Fruit fly (Drosophila melanogaster): ENCODE data around the gene Sfp24Bd.

The Sfp24Bd gene

DNA sequence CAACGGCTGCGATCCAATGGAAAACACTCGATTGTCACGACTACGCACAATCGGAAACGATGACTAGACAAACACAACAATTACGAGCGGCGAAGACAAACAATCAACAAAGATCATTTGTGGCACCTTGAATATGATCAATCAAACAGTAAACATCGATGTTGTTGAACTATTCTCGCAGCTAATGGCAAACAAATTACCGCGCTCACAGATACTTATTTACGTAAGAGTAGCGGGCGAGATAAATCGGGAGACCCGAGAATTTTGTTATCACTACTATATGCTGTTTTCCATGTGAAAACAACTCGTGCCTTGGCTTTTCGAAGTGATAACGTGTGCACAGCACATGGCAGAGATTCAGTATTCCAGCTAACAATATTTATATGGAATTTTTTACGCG lies 40.1 kb downstream of the Sfp24Bd start (continued):
- TF ChIP-seq jumu (GFP tag; optimal IDR thresholded peaks at IDR 0.05): peak; percentile 80
- TF ChIP-seq ATbp (GFP tag; optimal IDR thresholded peaks at IDR 0.05): peak; percentile 96
- TF ChIP-seq CG5953 (GFP tag; IDR thresholded peaks at IDR 0.05): 0 out of 2 replicates have a peak, but pooled peaks have one; percentile 35
- peak; percentile 80 for TF ChIP-seq vvl (GFP tag; IDR thresholded peaks at IDR 0.05)
- TF ChIP-seq oc (tag; optimal IDR thresholded peaks at IDR 0.05): peak; percentile 30
- TF ChIP-seq YL-1 (GFP tag; optimal IDR thresholded peaks at IDR 0.05): peak; percentile 71
- peak; percentile 87 for TF ChIP-seq CG4328 (GFP tag; optimal IDR thresholded peaks at IDR 0.05)
- peak; percentile 54; the same call in 1 of the 2 replicates for TF ChIP-seq stc (GFP tag; IDR thresholded peaks at IDR 0.05)
- peak; percentile 55 for TF ChIP-seq CG3163 (GFP tag; optimal IDR thresholded peaks at IDR 0.05)
- peak; percentile 27 for TF ChIP-seq Sry-β (GFP tag; optimal IDR thresholded peaks at IDR 0.05)
- peak; percentile 75 for TF ChIP-seq Rfx (GFP tag; IDR thresholded peaks at IDR 0.05)
- peak; percentile 62 for TF ChIP-seq CG7786 (GFP tag; optimal IDR thresholded peaks at IDR 0.05)
- TF ChIP-seq CG18619 (GFP tag; optimal IDR thresholded peaks at IDR 0.05): peak; percentile 56
- peak; percentile 93 for TF ChIP-seq fd64A (GFP tag; optimal IDR thresholded peaks at IDR 0.05)
- TF ChIP-seq CG33557 (GFP tag; optimal IDR thresholded peaks at IDR 0.05): peak; percentile 95
- no peak for TF ChIP-seq ewg (GFP tag; optimal IDR thresholded peaks at IDR 0.05)
- TF ChIP-seq Dll (GFP tag; IDR thresholded peaks at IDR 0.05; ENCODE audit: partially characterized antibody): no peak
- TF ChIP-seq Six4 (GFP tag; optimal IDR thresholded peaks at IDR 0.05): peak; percentile 83
- peak; percentile 13 for TF ChIP-seq vfl (GFP tag; optimal IDR thresholded peaks at IDR 0.05)
- TF ChIP-seq pan (optimal IDR thresholded peaks at IDR 0.05): no peak
- TF ChIP-seq pan (GFP tag; optimal IDR thresholded peaks at IDR 0.05 in 1 of 2, IDR thresholded peaks at IDR 0.05 in 1 of 2): peak in 1 of 2 experiments; percentile 77
- TF ChIP-seq abd-A (tag; optimal IDR thresholded peaks at IDR 0.05): peak; percentile 62
- TF ChIP-seq tna (GFP tag; IDR thresholded peaks at IDR 0.05; ENCODE audit: partially characterized antibody): no peak
- peak; percentile 72 for TF ChIP-seq CG31365 (tag; optimal IDR thresholded peaks at IDR 0.05)
- peak; percentile 78 for TF ChIP-seq nerfin-1 (tag; optimal IDR thresholded peaks at IDR 0.05)
- TF ChIP-seq Hey (tag; optimal IDR thresholded peaks at IDR 0.05): peak; percentile 84
- TF ChIP-seq salm (tag; optimal IDR thresholded peaks at IDR 0.05): peak; percentile 45
- no peak for TF ChIP-seq CG12769 (tag; optimal IDR thresholded peaks at IDR 0.05)
- TF ChIP-seq CG8388 (GFP tag; optimal IDR thresholded peaks at IDR 0.05): no peak
- peak; percentile 51; the same call in 1 of the 2 replicates for TF ChIP-seq E2f1 (GFP tag; IDR thresholded peaks at IDR 0.05)
- TF ChIP-seq her (GFP tag; optimal IDR thresholded peaks at IDR 0.05): peak; percentile 58
- TF ChIP-seq Mes4 (GFP tag; optimal IDR thresholded peaks at IDR 0.05): no peak
- peak; percentile 53 for TF ChIP-seq CG2116 (GFP tag; optimal IDR thresholded peaks at IDR 0.05)
- peak; percentile 69 for TF ChIP-seq CG11247 (GFP tag; IDR thresholded peaks at IDR 0.05)
- TF ChIP-seq ham (GFP tag; IDR thresholded peaks at IDR 0.05): no peak
- TF ChIP-seq dati (GFP tag; IDR thresholded peaks at IDR 0.05): no peak
- no peak; the same call in 2 of the 3 replicates for TF ChIP-seq ase (GFP tag; IDR thresholded peaks at IDR 0.05)
- TF ChIP-seq CG15073 (GFP tag; optimal IDR thresholded peaks at IDR 0.05): no peak
- TF ChIP-seq sc (optimal IDR thresholded peaks at IDR 0.05): no peak
- TF ChIP-seq sc (GFP tag; optimal IDR thresholded peaks at IDR 0.05): peak; percentile 91
- no peak for TF ChIP-seq CG4730 (GFP tag; IDR thresholded peaks at IDR 0.05)
- TF ChIP-seq CG17802 (tag; optimal IDR thresholded peaks at IDR 0.05): peak; percentile 34
- no peak for TF ChIP-seq dan (GFP tag; IDR thresholded peaks at IDR 0.05)
- TF ChIP-seq kay (GFP tag; optimal IDR thresholded peaks at IDR 0.05): peak; percentile 78
- TF ChIP-seq CG11093 (GFP tag; IDR thresholded peaks at IDR 0.05): no peak; the same call in 2 of the 3 replicates
- peak; percentile 43; the same call in 1 of the 2 replicates for TF ChIP-seq sens-2 (GFP tag; IDR thresholded peaks at IDR 0.05)
- peak; percentile 67 for TF ChIP-seq dmrt11E (tag; optimal IDR thresholded peaks at IDR 0.05)
- TF ChIP-seq trem (tag; optimal IDR thresholded peaks at IDR 0.05): peak; percentile 73
- peak; percentile 70 for TF ChIP-seq CG18011 (GFP tag; optimal IDR thresholded peaks at IDR 0.05)
- peak; percentile 69 for TF ChIP-seq CG17829 (tag; optimal IDR thresholded peaks at IDR 0.05)
- TF ChIP-seq Rx (GFP tag; IDR thresholded peaks at IDR 0.05): no peak
